Fruit fly (Drosophila melanogaster) S2 (cell line): ENCODE measurements around the gene zf30C.

ENCODE experiments used
- CG8478 ChIP-seq: fragments of >200 bp; optimal IDR thresholded peaks from 2 replicates; lab custom pipeline; 2018
- CTCF ChIP-seq, 2 experiments: fragments of >200 bp; optimal IDR thresholded peaks; 2 replicates each; lab custom pipeline; 2018

dm6 chr2L:9777927-9778326, 19.8 kb downstream of the zf30C start:
- TF ChIP-seq CTCF (optimal IDR thresholded peaks at IDR 0.05; lab: Kevin White, UChicago) (no peak), CG8478 (no peak)
